Fruit fly (Drosophila melanogaster) whole organism, embryonic: ENCODE data around the gene CG4820.

ENCODE experiments used
- CG12104 ChIP-seq: fragments of 200-800 bp; sonication (Bioruptor generic); optimal IDR thresholded peaks from 3 replicates; lab custom pipeline; 2016; ENCODE audit warnings: missing biosample characterization, missing genetic modification characterization
- CG30403 ChIP-seq: fragments of 200-800 bp; sonication (Bioruptor generic); optimal IDR thresholded peaks from 3 replicates; lab custom pipeline; 2016; ENCODE audit warnings: missing biosample characterization, missing genetic modification characterization
- MESR4 ChIP-seq: fragments of 200-800 bp; sonication (Bioruptor generic); optimal IDR thresholded peaks from 2 replicates; lab custom pipeline; 2018; ENCODE audit warnings: missing biosample characterization, mild to moderate bottlenecking, missing genetic modification characterization, moderate library complexity
- Neu2 ChIP-seq: fragments of 200-800 bp; sonication (Bioruptor generic); optimal IDR thresholded peaks from 3 replicates; lab custom pipeline; 2016; ENCODE audit warnings: missing biosample characterization, missing genetic modification characterization, borderline replicate concordance

DNA sequence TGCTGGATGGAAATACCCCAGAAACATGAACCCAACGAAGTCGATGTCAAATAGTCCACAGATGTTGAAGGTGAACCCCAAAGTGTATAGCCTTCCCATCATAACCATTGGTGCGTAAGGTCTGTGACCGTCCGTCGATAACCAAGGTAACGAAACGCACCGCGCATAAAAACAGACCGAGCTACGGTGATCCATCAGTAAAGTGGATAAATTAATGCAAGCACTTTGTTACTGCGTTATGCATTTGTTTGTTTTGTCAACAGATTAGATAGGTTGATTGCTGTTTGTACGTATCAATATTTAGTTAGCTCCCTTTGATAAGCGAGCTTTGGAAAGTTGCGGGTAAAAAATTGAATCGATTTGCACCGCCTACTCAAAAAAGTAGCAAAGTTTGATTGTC, 38.0 kb upstream of the CG4820 start:
- TF ChIP-seq MESR4 (no peak), Neu2 (no peak), CG30403 (no peak), CG12104 (GFP tag; lab: Kevin White, UChicago) (no peak)
